Worm (Caenorhabditis elegans) whole organism, young adult: Measurements from ENCODE around the gene rnp-7.
A peak's percentile ranks its signal among the peaks of the same experiment; 100 is the strongest.

Source experiments
- B0019.2 ChIP-seq: fragments of 200-800 bp; sonication (Bioruptor generic); conservative IDR thresholded peaks from 2 replicates; pipeline ENCODE4 v1.3.6; 2022; ENCODE audit warnings: missing genetic modification reagents, missing genetic modification characterization, missing compliant biosample characterization
- B0261.1 ChIP-seq: sonication (generic microtip); optimal IDR thresholded peaks from 2 replicates; lab custom pipeline; 2016; ENCODE audit warnings: mild to moderate bottlenecking, missing genetic modification characterization, moderate library complexity, missing compliant biosample characterization
- B0336.3 ChIP-seq: fragments of 200-800 bp; sonication (Bioruptor generic); IDR thresholded peaks from 2 replicates; pipeline ENCODE4 v1.3.6; 2022; ENCODE audit warnings: missing genetic modification characterization, missing compliant biosample characterization
- D2030.7 ChIP-seq: fragments of 200-800 bp; sonication (Bioruptor generic); IDR thresholded peaks from 2 replicates; pipeline ENCODE4 v1.3.6; 2022; ENCODE audit warnings: missing genetic modification reagents, missing genetic modification characterization, missing compliant biosample characterization
- F22D6.2 ChIP-seq: sonication (generic microtip); optimal IDR thresholded peaks from 2 replicates; lab custom pipeline; 2016; ENCODE audit warnings: mild to moderate bottlenecking, missing genetic modification characterization, missing compliant biosample characterization
- F37B4.10 ChIP-seq: fragments of 200-800 bp; sonication (Bioruptor generic); IDR thresholded peaks from 2 replicates; pipeline ENCODE4 v1.3.6; 2022; ENCODE audit warnings: missing genetic modification characterization, missing compliant biosample characterization
- F52B5.7 ChIP-seq: sonication (generic microtip); optimal IDR thresholded peaks from 2 replicates; lab custom pipeline; 2016; ENCODE audit warnings: mild to moderate bottlenecking, missing genetic modification characterization, missing compliant biosample characterization
- K11D2.4 ChIP-seq: fragments of 200-800 bp; sonication (Bioruptor generic); IDR thresholded peaks from 2 replicates; pipeline ENCODE4 v1.3.6; 2022; ENCODE audit warnings: missing genetic modification reagents, missing genetic modification characterization, missing compliant biosample characterization
- Y53F4B.3 ChIP-seq: fragments of 200-800 bp; sonication (Bioruptor generic); IDR thresholded peaks from 2 replicates; pipeline ENCODE4 v1.3.6; 2022; ENCODE audit warnings: missing genetic modification reagents, missing genetic modification characterization, missing compliant biosample characterization
- Y53G8AR.9 ChIP-seq: fragments of 200-800 bp; sonication (Bioruptor generic); conservative IDR thresholded peaks from 2 replicates; pipeline ENCODE4 v1.3.6; 2022; ENCODE audit warnings: missing genetic modification reagents, missing genetic modification characterization, missing compliant biosample characterization
- ZK185.1 ChIP-seq: sonication (generic microtip); optimal IDR thresholded peaks from 2 replicates; lab custom pipeline; 2016; ENCODE audit warnings: mild to moderate bottlenecking, missing genetic modification characterization, missing compliant biosample characterization; ENCODE audit not compliant: poor library complexity, severe bottlenecking
- bed-1 ChIP-seq: fragments of 200-800 bp; sonication (Bioruptor generic); IDR thresholded peaks from 2 replicates; pipeline ENCODE4 v1.3.6; 2022; ENCODE audit warnings: missing genetic modification reagents, missing genetic modification characterization, missing compliant biosample characterization
- cebp-1 ChIP-seq, 2 experiments: fragments of 200-800 bp in 1 of 2; sonication (Bioruptor generic) in 1 of 2; sonication (generic microtip) in 1 of 2; IDR thresholded peaks in 1 of 2; optimal IDR thresholded peaks in 1 of 2; 2 replicates each; pipeline versions ENCODE4 v1.3.6 to Lab custom; 2017 to 2022; ENCODE audit warnings: missing compliant biosample characterization in 2 of 2, missing genetic modification characterization in 2 of 2, mild to moderate bottlenecking in 1 of 2, missing genetic modification reagents in 1 of 2, moderate library complexity in 1 of 2
- cebp-2 ChIP-seq: fragments of 200-800 bp; sonication (Bioruptor generic); IDR thresholded peaks from 2 replicates; pipeline ENCODE4 v1.3.6; 2022; ENCODE audit warnings: missing genetic modification characterization, missing compliant biosample characterization
- ceh-27 ChIP-seq: fragments of 200-800 bp; sonication (Bioruptor generic); optimal IDR thresholded peaks from 2 replicates; lab custom pipeline; 2018; ENCODE audit warnings: mild to moderate bottlenecking, missing genetic modification characterization, moderate library complexity, missing compliant biosample characterization
- ceh-58 ChIP-seq: fragments of 200-800 bp; sonication (Bioruptor generic); IDR thresholded peaks from 2 replicates; pipeline ENCODE4 v1.3.6; 2022; ENCODE audit warnings: missing genetic modification characterization, missing compliant biosample characterization
- die-1 ChIP-seq: sonication (generic microtip); optimal IDR thresholded peaks from 2 replicates; lab custom pipeline; 2016; ENCODE audit warnings: missing genotype, mild to moderate bottlenecking, missing genetic modification characterization, missing compliant biosample characterization
- efl-1 ChIP-seq: fragments of 150-350 bp; optimal IDR thresholded peaks from 2 replicates; lab custom pipeline; 2014; ENCODE audit warnings: missing biosample characterization, missing genetic modification reagents, missing genetic modification characterization
- egl-18 ChIP-seq: fragments of 200-800 bp; sonication (Bioruptor generic); IDR thresholded peaks from 2 replicates; pipeline ENCODE4 v1.3.6; 2022; ENCODE audit warnings: missing genetic modification reagents, missing genetic modification characterization, missing compliant biosample characterization
- him-1 ChIP-seq: sonication (generic microtip); optimal IDR thresholded peaks from 2 replicates; lab custom pipeline; 2016; ENCODE audit warnings: missing genotype, missing genetic modification reagents, missing genetic modification characterization, missing compliant biosample characterization
- hlh-12 ChIP-seq: sonication (generic microtip); optimal IDR thresholded peaks from 2 replicates; lab custom pipeline; 2016; ENCODE audit warnings: missing genetic modification characterization, missing compliant biosample characterization
- hmg-20 ChIP-seq: fragments of 200-800 bp; sonication (Bioruptor generic); IDR thresholded peaks from 2 replicates; pipeline ENCODE4 v1.3.6; 2022; ENCODE audit warnings: missing genetic modification reagents, missing genetic modification characterization, missing compliant biosample characterization
- lag-1 ChIP-seq: fragments of 200-800 bp; sonication (Bioruptor generic); IDR thresholded peaks from 2 replicates; pipeline ENCODE4 v1.3.6; 2022; ENCODE audit warnings: missing genetic modification reagents, missing genetic modification characterization, missing compliant biosample characterization
- lin-26 ChIP-seq: fragments of 200-800 bp; sonication (Bioruptor generic); IDR thresholded peaks from 2 replicates; pipeline ENCODE4 v1.3.6; 2022; ENCODE audit warnings: missing genetic modification reagents, missing genetic modification characterization, missing compliant biosample characterization
- lin-40 ChIP-seq: sonication (generic microtip); optimal IDR thresholded peaks from 2 replicates; lab custom pipeline; 2016; ENCODE audit warnings: missing genetic modification characterization, mild to moderate bottlenecking, missing compliant biosample characterization, missing genotype, missing genetic modification reagents
- lin-54 ChIP-seq: fragments of 200-800 bp; sonication (Bioruptor generic); optimal IDR thresholded peaks from 2 replicates; lab custom pipeline; 2018; ENCODE audit warnings: mild to moderate bottlenecking, missing genetic modification characterization, missing compliant biosample characterization
- lsy-27 ChIP-seq: sonication (generic microtip); optimal IDR thresholded peaks from 2 replicates; lab custom pipeline; 2017; ENCODE audit warnings: missing genetic modification characterization, mild to moderate bottlenecking, missing compliant biosample characterization, antibody characterized with exemption, missing genotype, borderline replicate concordance; ENCODE audit not compliant: insufficient read depth
- mcd-1 ChIP-seq: fragments of 200-800 bp; sonication (Bioruptor generic); IDR thresholded peaks from 2 replicates; pipeline ENCODE4 v1.3.6; 2022; ENCODE audit warnings: missing genetic modification reagents, missing genetic modification characterization, missing compliant biosample characterization
- mxl-1 ChIP-seq: sonication (generic microtip); optimal IDR thresholded peaks from 2 replicates; lab custom pipeline; 2016; ENCODE audit warnings: missing genetic modification characterization, missing compliant biosample characterization
- nhr-120 ChIP-seq: fragments of 200-800 bp; sonication (Bioruptor generic); IDR thresholded peaks from 2 replicates; pipeline ENCODE4 v1.3.6; 2022; ENCODE audit warnings: missing genetic modification characterization, missing compliant biosample characterization
- nhr-90 ChIP-seq: sonication (generic microtip); optimal IDR thresholded peaks from 2 replicates; lab custom pipeline; 2016; ENCODE audit warnings: missing genotype, mild to moderate bottlenecking, missing genetic modification characterization, missing compliant biosample characterization
- pha-4 ChIP-seq: fragments of 150-350 bp; sonication (generic microtip); optimal IDR thresholded peaks from 2 replicates; lab custom pipeline; 2014; ENCODE audit warnings: missing biosample characterization, missing genetic modification reagents, missing genetic modification characterization
- rcor-1 ChIP-seq: fragments of 200-800 bp; sonication (Bioruptor generic); IDR thresholded peaks from 2 replicates; pipeline ENCODE4 v1.3.6; 2022; ENCODE audit warnings: missing genetic modification reagents, missing genetic modification characterization, missing compliant biosample characterization
- rec-8 ChIP-seq, 2 experiments: sonication (generic microtip); optimal IDR thresholded peaks; 2 replicates each; lab custom pipeline; 2016; ENCODE audit warnings: mild to moderate bottlenecking in 2 of 2, missing genetic modification characterization in 2 of 2, missing genetic modification reagents in 2 of 2, missing genotype in 2 of 2, missing biosample characterization in 1 of 2, missing compliant biosample characterization in 1 of 2, moderate library complexity in 1 of 2
- repo-1 ChIP-seq: sonication (generic microtip); optimal IDR thresholded peaks from 2 replicates; lab custom pipeline; 2017; ENCODE audit warnings: mild to moderate bottlenecking, missing genetic modification characterization, missing compliant biosample characterization
- rpc-1 ChIP-seq, 2 experiments: fragments of 150-350 bp in 1 of 2; sonication (generic microtip) in 1 of 2; optimal IDR thresholded peaks; 2 replicates each; lab custom pipeline; 2014 to 2018; ENCODE audit warnings: missing biosample characterization in 1 of 2, missing genetic modification characterization in 1 of 2, missing genetic modification reagents in 1 of 2, missing genotype in 1 of 2
- snpc-3.4 ChIP-seq: sonication (generic microtip); optimal IDR thresholded peaks from 2 replicates; lab custom pipeline; 2017; ENCODE audit warnings: missing genetic modification characterization, mild to moderate bottlenecking, missing compliant biosample characterization, antibody characterized with exemption, moderate library complexity, missing genotype, missing genetic modification reagents
- snpc-4 ChIP-seq, 5 experiments: fragments of 150-350 bp in 1 of 5; sonication (generic microtip) in 4 of 5; optimal IDR thresholded peaks; 2 replicates each; lab custom pipeline; 2014 to 2018; ENCODE audit warnings: missing genetic modification characterization in 5 of 5, missing biosample characterization in 3 of 5, antibody characterized with exemption in 2 of 5, mild to moderate bottlenecking in 2 of 5, missing compliant biosample characterization in 2 of 5, missing genotype in 2 of 5, moderate library complexity in 2 of 5, missing genetic modification reagents in 1 of 5
- somi-1 ChIP-seq: fragments of 200-800 bp; sonication (Bioruptor generic); optimal IDR thresholded peaks from 2 replicates; lab custom pipeline; 2018; ENCODE audit warnings: mild to moderate bottlenecking, missing genetic modification characterization, missing compliant biosample characterization
- tbp1 ChIP-seq: fragments of 200-800 bp; sonication (Bioruptor generic); optimal IDR thresholded peaks from 2 replicates; lab custom pipeline; 2018; ENCODE audit warnings: mild to moderate bottlenecking, missing genetic modification characterization, missing compliant biosample characterization
- tlf-1 ChIP-seq: fragments of 200-800 bp; sonication (Bioruptor generic); optimal IDR thresholded peaks from 2 replicates; lab custom pipeline; 2018; ENCODE audit warnings: mild to moderate bottlenecking, missing genetic modification characterization, missing compliant biosample characterization
- zfh-2 ChIP-seq: fragments of 200-800 bp; sonication (Bioruptor generic); conservative IDR thresholded peaks from 2 replicates; pipeline ENCODE4 v1.3.6; 2022; ENCODE audit warnings: missing genetic modification reagents, missing genetic modification characterization, missing compliant biosample characterization
- ztf-22 ChIP-seq: fragments of 200-800 bp; sonication (Bioruptor generic); optimal IDR thresholded peaks from 2 replicates; lab custom pipeline; 2018; ENCODE audit warnings: mild to moderate bottlenecking, missing genetic modification characterization, moderate library complexity, missing compliant biosample characterization
- ztf-3 ChIP-seq: fragments of 200-800 bp; sonication (Bioruptor generic); optimal IDR thresholded peaks from 2 replicates; lab custom pipeline; 2018; ENCODE audit warnings: mild to moderate bottlenecking, missing genetic modification characterization, missing compliant biosample characterization

rnp-7 gene

DNA sequence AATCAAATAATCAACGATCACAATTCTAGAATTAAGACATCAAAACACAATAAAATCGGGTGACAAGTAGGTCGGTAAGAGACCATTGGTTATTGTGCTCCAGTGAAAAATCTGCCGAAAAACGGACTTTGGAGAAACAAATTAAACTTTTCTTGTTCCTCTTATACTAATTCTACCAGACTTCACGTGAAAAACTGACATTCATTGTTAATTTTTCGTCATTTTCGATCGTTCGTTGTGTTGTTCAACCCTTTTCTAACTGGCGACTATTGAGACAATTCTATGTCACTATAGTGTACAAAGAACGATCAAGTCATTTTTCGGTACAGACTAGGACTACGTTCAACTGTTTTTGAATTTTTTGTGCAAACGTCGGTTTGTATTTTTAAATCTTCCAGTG is 40.5 kb downstream of the rnp-7 start (continued):
- TF ChIP-seq lag-1 = no peak
- TF ChIP-seq lin-26 (GFP tag; lab: Robert Waterston, UW) = no peak
- TF ChIP-seq Y53G8AR.9 (GFP tag; lab: Robert Waterston, UW) = 0 out of 2 replicates have a peak, but pooled peaks have one; percentile 13
- TF ChIP-seq nhr-120 (GFP tag; lab: Robert Waterston, UW) = no peak
- TF ChIP-seq somi-1 (GFP tag; lab: Kevin White, UChicago) = no peak
- TF ChIP-seq nhr-90 = no peak
- TF ChIP-seq hlh-12 (tag; lab: Kevin White, UChicago) = no peak
- no peak for TF ChIP-seq zfh-2 (GFP tag; lab: Robert Waterston, UW)
- TF ChIP-seq F22D6.2 (tag; lab: Kevin White, UChicago) = no peak
- no peak for TF ChIP-seq cebp-2 (GFP tag; lab: Robert Waterston, UW)
- no peak for TF ChIP-seq die-1 (tag; lab: Kevin White, UChicago)
- TF ChIP-seq, all 124 proteins: peak for 9

DNA sequence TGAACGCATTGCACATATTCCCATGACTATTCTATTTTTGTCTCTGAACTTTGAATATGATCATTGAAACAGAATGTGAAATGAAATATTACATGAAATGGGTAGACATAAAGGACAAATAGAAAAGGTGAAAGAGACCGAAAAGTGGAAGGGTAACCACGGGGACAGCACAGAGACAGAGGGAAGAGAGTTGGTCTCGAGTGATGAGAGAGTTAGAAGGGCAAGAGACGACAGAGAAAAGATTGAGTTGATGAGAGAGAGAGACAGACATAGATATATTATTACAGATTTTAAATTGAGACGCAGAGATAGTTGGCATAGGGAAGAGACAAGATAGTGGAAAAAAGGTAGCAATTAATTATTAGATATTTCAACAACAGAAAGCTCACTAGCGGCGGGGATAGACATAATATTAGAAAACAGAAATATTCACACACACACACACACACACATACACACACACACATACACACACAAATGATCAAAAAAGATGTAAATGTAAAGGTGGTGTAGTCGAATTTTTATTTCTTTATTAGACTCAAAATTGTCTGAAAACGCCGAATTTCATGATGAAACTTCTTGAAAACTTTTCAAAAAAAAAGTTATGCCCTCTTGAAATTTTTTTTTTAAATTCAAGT is 44.2 kb downstream of the rnp-7 start:
- TF ChIP-seq hmg-20 (no peak), lin-40 (peak; percentile 46), nhr-90 (no peak), die-1 (tag; lab: Kevin White, UChicago) (no peak), efl-1 (GFP tag; lab: Kevin White, UChicago) (no peak), K11D2.4 (GFP tag; lab: Robert Waterston, UW) (no peak; the same call in 1 of the 2 replicates), ceh-27 (GFP tag; lab: Kevin White, UChicago) (no peak), lag-1 (no peak), repo-1 (peak; percentile 21), rcor-1 (GFP tag; lab: Robert Waterston, UW) (no peak), D2030.7 (no peak), ZK185.1 (tag; lab: Kevin White, UChicago) (peak; percentile 21), B0336.3 (GFP tag; lab: Robert Waterston, UW) (no peak), B0261.1 (no peak), F37B4.10 (no peak), B0019.2 (no peak), him-1 (no peak), ztf-3 (no peak), lsy-27 (no peak), snpc-3.4 (tag; lab: Kevin White, UChicago) (no peak), tbp1 (GFP tag; lab: Kevin White, UChicago) (peak; percentile 21), bed-1 (GFP tag; lab: Robert Waterston, UW) (no peak), egl-18 (GFP tag; lab: Robert Waterston, UW) (no peak), mxl-1 (tag; lab: Kevin White, UChicago) (no peak), snpc-4 (GFP tag; optimal IDR thresholded peaks at IDR 0.05; lab: Kevin White, UChicago) (no peak), snpc-4 (tag; optimal IDR thresholded peaks at IDR 0.05; lab: Kevin White, UChicago) (peak in 1 of 4 experiments; percentile 14), ceh-58 (GFP tag; lab: Robert Waterston, UW) (no peak), rec-8 (tag; optimal IDR thresholded peaks at IDR 0.05; lab: Kevin White, UChicago) (no peak), ztf-22 (GFP tag; lab: Kevin White, UChicago) (no peak), F52B5.7 (no peak), cebp-1 (GFP tag; IDR thresholded peaks at IDR 0.05; lab: Robert Waterston, UW) (no peak), cebp-1 (tag; optimal IDR thresholded peaks at IDR 0.05; lab: Kevin White, UChicago) (peak; percentile 72), Y53F4B.3 (GFP tag; lab: Robert Waterston, UW) (no peak), lin-54 (peak; percentile 35), rpc-1 (optimal IDR thresholded peaks at IDR 0.05; lab: Kevin White, UChicago) (no peak), rpc-1 (tag; optimal IDR thresholded peaks at IDR 0.05; lab: Kevin White, UChicago) (no peak), pha-4 (tag; lab: Kevin White, UChicago) (no peak), mcd-1 (GFP tag; lab: Robert Waterston, UW) (peak; percentile 33; the same call in 1 of the 2 replicates), tlf-1 (GFP tag; lab: Kevin White, UChicago) (no peak)
